Worm (Caenorhabditis elegans) whole organism, L1 larva: ENCODE results near the gene nhr-241.

Experiments
- ama-1 ChIP-seq: fragments of 150-350 bp; optimal IDR thresholded peaks from 2 replicates; lab custom pipeline; 2014
- blmp-1 ChIP-seq: fragments of 150-350 bp; optimal IDR thresholded peaks from 2 replicates; lab custom pipeline; 2014; ENCODE audit warnings: missing biosample characterization, missing genetic modification characterization
- ceh-82 ChIP-seq, 3 experiments: fragments of 150-350 bp in 1 of 3; sonication (generic microtip) in 2 of 3; optimal IDR thresholded peaks; 2 replicates each; lab custom pipeline; 2014 to 2017; ENCODE audit warnings: missing biosample characterization in 3 of 3, missing genetic modification characterization in 3 of 3
- ces-1 ChIP-seq: fragments of 150-350 bp; optimal IDR thresholded peaks from 2 replicates; lab custom pipeline; 2014; ENCODE audit warnings: missing biosample characterization, missing genetic modification reagents, missing genetic modification characterization
- efl-1 ChIP-seq, 4 experiments: fragments of 150-350 bp; optimal IDR thresholded peaks in 3 of 4; peaks in 1 of 4; 1 replicate in 1 of 4; 2 replicates in 3 of 4; lab custom pipeline; 2014; ENCODE audit warnings: missing biosample characterization in 2 of 4, missing genetic modification characterization in 2 of 4, missing genetic modification reagents in 2 of 4
- fos-1 ChIP-seq: fragments of 150-350 bp; optimal IDR thresholded peaks from 2 replicates; lab custom pipeline; 2014; ENCODE audit warnings: missing biosample characterization, missing genetic modification characterization
- nhr-28 ChIP-seq: fragments of 150-350 bp; optimal IDR thresholded peaks from 2 replicates; lab custom pipeline; 2014; ENCODE audit warnings: missing biosample characterization, missing genetic modification characterization
- pag-3 ChIP-seq: sonication (generic microtip); optimal IDR thresholded peaks from 2 replicates; lab custom pipeline; 2017; ENCODE audit warnings: missing genetic modification characterization, mild to moderate bottlenecking, missing compliant biosample characterization, antibody characterized with exemption, borderline replicate concordance; ENCODE audit not compliant: insufficient read depth
- skn-1 ChIP-seq: fragments of 150-350 bp; optimal IDR thresholded peaks from 2 replicates; lab custom pipeline; 2014; ENCODE audit warnings: missing biosample characterization, missing genetic modification characterization
- unc-62 ChIP-seq: fragments of 150-350 bp; optimal IDR thresholded peaks from 2 replicates; lab custom pipeline; 2014; ENCODE audit warnings: missing biosample characterization, missing genetic modification reagents, missing genetic modification characterization
- unc-86 ChIP-seq: sonication (generic microtip); optimal IDR thresholded peaks from 2 replicates; lab custom pipeline; 2016; ENCODE audit warnings: missing genetic modification characterization, missing compliant biosample characterization
- zag-1 ChIP-seq: fragments of 150-350 bp; optimal IDR thresholded peaks from 2 replicates; lab custom pipeline; 2014; ENCODE audit warnings: missing biosample characterization, missing genetic modification characterization
- zip-4 ChIP-seq: fragments of 200-800 bp; sonication (Bioruptor generic); optimal IDR thresholded peaks from 2 replicates; lab custom pipeline; 2018; ENCODE audit warnings: mild to moderate bottlenecking, missing genetic modification characterization, moderate library complexity, missing compliant biosample characterization
- ztf-11 ChIP-seq, 2 experiments: sonication (generic microtip); optimal IDR thresholded peaks; 2 replicates each; lab custom pipeline; 2016 to 2017; ENCODE audit warnings: missing genetic modification characterization in 2 of 2, missing biosample characterization in 1 of 2, missing compliant biosample characterization in 1 of 2

DNA sequence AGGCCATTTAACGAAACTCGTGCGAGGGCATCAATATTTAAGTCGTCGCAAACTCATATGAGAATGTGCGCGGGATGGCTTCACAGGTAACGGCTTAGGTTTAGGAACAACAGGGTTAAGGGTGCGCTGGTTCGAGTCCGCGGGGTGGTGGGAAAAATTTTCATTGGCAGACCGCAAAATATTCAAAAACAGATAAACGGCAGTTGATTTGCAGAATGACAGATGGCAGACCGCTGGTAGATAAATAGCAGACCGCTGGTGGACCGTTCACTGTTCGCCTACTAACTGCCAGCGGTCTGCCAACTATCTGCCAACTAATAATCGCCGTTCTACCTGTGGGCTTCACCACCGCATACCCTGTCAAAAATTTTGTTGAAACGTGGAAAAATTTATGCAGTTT lies 12.9 kb downstream of the nhr-241 start:
- TF ChIP-seq skn-1 (tag; lab: Kevin White, UChicago) (no peak), ztf-11 (tag; optimal IDR thresholded peaks at IDR 0.05; lab: Kevin White, UChicago) (no peak), blmp-1 (tag; lab: Kevin White, UChicago) (no peak), nhr-28 (tag; lab: Kevin White, UChicago) (no peak), ces-1 (GFP tag; lab: Kevin White, UChicago) (no peak), unc-86 (tag; lab: Kevin White, UChicago) (no peak), fos-1 (tag; lab: Kevin White, UChicago) (no peak), efl-1 (optimal IDR thresholded peaks at IDR 0.05; lab: Kevin White, UChicago) (no peak), efl-1 (GFP tag; optimal IDR thresholded peaks at IDR 0.05 in 1 of 2; lab: Kevin White, UChicago) (no peak), zag-1 (no peak), ama-1 (no peak), pag-3 (tag; lab: Kevin White, UChicago) (no peak), ceh-82 (tag; optimal IDR thresholded peaks at IDR 0.05; lab: Kevin White, UChicago) (no peak), zip-4 (GFP tag; lab: Kevin White, UChicago) (no peak), unc-62 (GFP tag; lab: Kevin White, UChicago) (no peak)
